Worm (Caenorhabditis elegans) whole organism, early embryonic: Measurements from ENCODE around the gene C28D4.7.

ENCODE experiments used
- ama-1 ChIP-seq: fragments of 150-350 bp; optimal IDR thresholded peaks from 2 replicates; lab custom pipeline; 2014
- flt-1 ChIP-seq: fragments of 200-800 bp; sonication (Bioruptor generic); IDR thresholded peaks from 2 replicates; pipeline ENCODE4 v1.3.6; 2022; ENCODE audit warnings: missing genetic modification characterization, missing compliant biosample characterization
- hmbx-1 ChIP-seq: sonication (generic microtip); optimal IDR thresholded peaks from 2 replicates; lab custom pipeline; 2016; ENCODE audit warnings: mild to moderate bottlenecking, missing genetic modification characterization, missing compliant biosample characterization
- pes-1 ChIP-seq: fragments of 200-800 bp; sonication (Bioruptor generic); IDR thresholded peaks from 2 replicates; pipeline ENCODE4 v1.3.6; 2022; ENCODE audit warnings: missing genetic modification reagents, missing genetic modification characterization, missing compliant biosample characterization

- TF ChIP-seq hmbx-1 (tag; lab: Kevin White, UChicago) (no peak), ama-1 (lab: Kevin White, UChicago) (no peak), pes-1 (GFP tag; lab: Robert Waterston, UW) (no peak), flt-1 (GFP tag; lab: Robert Waterston, UW) (no peak)
These were observed 3.9 kb downstream of the C28D4.7 start for ce11 chrIV:9739001-9739400.
